Fruit fly (Drosophila melanogaster): ENCODE results near the gene CG14230.

dm6 chrX:19735270-19735669 is 31.3 kb downstream of the CG14230 start, which contains the start of gene CG14234:
- TF ChIP-seq ttk (optimal IDR thresholded peaks at IDR 0.05) (no peak), psq (optimal IDR thresholded peaks at IDR 0.05) (no peak), Sin3A (optimal IDR thresholded peaks at IDR 0.05) (no peak), insv (optimal IDR thresholded peaks at IDR 0.05) (no peak), Myc (optimal IDR thresholded peaks at IDR 0.05) (no peak), h (optimal IDR thresholded peaks at IDR 0.05) (no peak)
